Comparison of ENCODE assay signal across 4 fruit fly cellular contexts in the genomic region with DNA sequence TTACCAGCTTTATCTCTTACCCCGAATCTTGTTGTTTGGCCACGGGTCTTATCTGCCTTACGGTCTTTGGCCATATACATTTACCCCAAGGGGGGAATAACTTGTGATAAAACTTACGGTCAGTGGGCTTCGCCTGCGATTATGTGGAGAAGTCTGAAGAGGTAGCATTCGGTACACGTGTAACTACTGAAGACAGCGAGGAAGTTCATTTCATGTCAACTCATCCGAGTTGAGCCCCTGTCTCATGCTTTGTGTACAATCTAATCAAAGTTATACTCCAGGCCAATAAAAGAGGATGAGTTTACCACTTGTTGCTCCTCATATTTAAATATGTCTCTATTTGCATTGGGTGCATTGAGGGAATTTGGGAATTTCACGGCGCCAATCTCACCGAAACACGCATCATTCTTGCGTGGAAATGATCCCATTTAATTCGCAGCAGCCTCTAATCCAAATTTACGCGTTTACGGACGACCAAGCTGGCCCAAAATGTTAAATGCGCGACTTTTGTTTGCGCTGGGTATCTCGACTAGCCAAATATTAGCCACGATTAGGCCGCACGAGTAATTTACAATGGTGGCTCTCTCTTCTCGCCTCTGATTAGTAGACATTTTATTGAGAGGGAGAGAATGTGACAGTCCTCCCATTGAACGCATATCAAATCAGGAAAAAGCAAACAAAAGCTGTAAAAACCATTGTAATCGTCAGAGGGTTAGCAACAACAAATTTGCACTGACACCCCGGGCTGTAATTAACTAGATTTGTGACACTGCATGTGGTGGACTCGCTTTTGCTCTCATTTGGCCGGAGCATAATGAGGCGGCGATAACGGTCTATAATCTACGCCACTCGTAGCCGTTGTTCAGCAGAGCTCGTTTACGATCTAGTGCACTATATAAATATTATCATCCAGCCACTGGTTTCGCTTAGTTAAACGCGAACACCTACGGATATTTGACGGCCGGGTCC.
TF ChIP-seq lines count a peak whose summit lies in the region.

Gene CG33281 (plus strand): TSS at position 919 of the 969 bp plus-strand sequence.

- TF ChIP-seq CTCF in whole organism, embryonic (GFP tag; optimal IDR thresholded peaks at IDR 0.05; lab: Kevin White, UChicago): no peak

TF ChIP-seq in whole organism, adult, 20 proteins besides CTCF, POLR2A, EP300 and RAD21:
- TF ChIP-seq CG1620 (GFP tag; optimal IDR thresholded peaks at IDR 0.05; lab: Kevin White, UChicago) (no peak), CG11617 (GFP tag; optimal IDR thresholded peaks at IDR 0.05; lab: Kevin White, UChicago) (peak; percentile 21), CG5204 (GFP tag; optimal IDR thresholded peaks at IDR 0.05; lab: Kevin White, UChicago) (no peak), CG33017 (tag; optimal IDR thresholded peaks at IDR 0.05; lab: Kevin White, UChicago) (no peak), cic (GFP tag; optimal IDR thresholded peaks at IDR 0.05; lab: Kevin White, UChicago) (peak; percentile 54), CG12768 (GFP tag; optimal IDR thresholded peaks at IDR 0.05; lab: Kevin White, UChicago) (peak; percentile 43), Crg-1 (GFP tag; optimal IDR thresholded peaks at IDR 0.05; lab: Kevin White, UChicago) (no peak), toe (GFP tag; optimal IDR thresholded peaks at IDR 0.05; lab: Kevin White, UChicago) (no peak), pad (GFP tag; optimal IDR thresholded peaks at IDR 0.05; lab: Kevin White, UChicago) (peak; percentile 33), tj (GFP tag; optimal IDR thresholded peaks at IDR 0.05; lab: Kevin White, UChicago) (no peak), Hr96 (GFP tag; optimal IDR thresholded peaks at IDR 0.05; lab: Kevin White, UChicago) (no peak)

TF ChIP-seq in whole organism, embryonic, 481 proteins besides CTCF, POLR2A, EP300 and RAD21 (continues in another document):
- TF ChIP-seq Asciz (GFP tag; optimal IDR thresholded peaks at IDR 0.05; lab: Kevin White, UChicago): peak; percentile 56
- no peak for TF ChIP-seq CG17361 (GFP tag; IDR thresholded peaks at IDR 0.05; lab: Robert Waterston, UW)
- peak; percentile 63 for TF ChIP-seq lab (GFP tag; optimal IDR thresholded peaks at IDR 0.05; lab: Kevin White, UChicago)
- TF ChIP-seq Aef1 (GFP tag; IDR thresholded peaks at IDR 0.05; lab: Robert Waterston, UW): no peak
- no peak for TF ChIP-seq CG10565 (GFP tag; optimal IDR thresholded peaks at IDR 0.05; lab: Kevin White, UChicago)
- 0 out of 2 replicates have a peak, but pooled peaks have one; percentile 37 for TF ChIP-seq ara (GFP tag; IDR thresholded peaks at IDR 0.05; lab: Robert Waterston, UW)
- TF ChIP-seq HLHmδ (GFP tag; optimal IDR thresholded peaks at IDR 0.05; lab: Kevin White, UChicago): no peak
- TF ChIP-seq HHEX (GFP tag; optimal IDR thresholded peaks at IDR 0.05; lab: Kevin White, UChicago): peak; percentile 75
- no peak for TF ChIP-seq sc (optimal IDR thresholded peaks at IDR 0.05; lab: Kevin White, UChicago)
- no peak for TF ChIP-seq sc (GFP tag; optimal IDR thresholded peaks at IDR 0.05; lab: Kevin White, UChicago)
- no peak for TF ChIP-seq Pdp1 (GFP tag; optimal IDR thresholded peaks at IDR 0.05; lab: Kevin White, UChicago)
- no peak for TF ChIP-seq prd (optimal IDR thresholded peaks at IDR 0.05; lab: Kevin White, UChicago)
- no peak for TF ChIP-seq prd (GFP tag; IDR thresholded peaks at IDR 0.05; lab: Robert Waterston, UW)
- TF ChIP-seq CG31365 (tag; optimal IDR thresholded peaks at IDR 0.05; lab: Kevin White, UChicago): peak; percentile 56
- no peak for TF ChIP-seq Med (GFP tag; lab: Kevin White, UChicago)
- no peak for TF ChIP-seq CG11696 (GFP tag; IDR thresholded peaks at IDR 0.05; lab: Robert Waterston, UW)
- no peak for TF ChIP-seq CkIIα-i1 (GFP tag; IDR thresholded peaks at IDR 0.05; lab: Robert Waterston, UW)
- TF ChIP-seq sna (GFP tag; IDR thresholded peaks at IDR 0.05; lab: Robert Waterston, UW; ENCODE audit: partially characterized antibody): no peak
- TF ChIP-seq CG13775 (GFP tag; optimal IDR thresholded peaks at IDR 0.05; lab: Kevin White, UChicago): no peak
- TF ChIP-seq CG4404 (GFP tag; IDR thresholded peaks at IDR 0.05; lab: Robert Waterston, UW): no peak
- TF ChIP-seq CG34376 (GFP tag; optimal IDR thresholded peaks at IDR 0.05; lab: Kevin White, UChicago): peak; percentile 43
- peak; percentile 71 for TF ChIP-seq Fer2 (tag; optimal IDR thresholded peaks at IDR 0.05; lab: Kevin White, UChicago)
- no peak for TF ChIP-seq Gug (GFP tag; IDR thresholded peaks at IDR 0.05; lab: Robert Waterston, UW)
- TF ChIP-seq sug (tag; optimal IDR thresholded peaks at IDR 0.05; lab: Kevin White, UChicago): peak; percentile 73

TF ChIP-seq in whole organism, prepupa, 60 proteins besides CTCF, POLR2A, EP300 and RAD21:
- TF ChIP-seq fkh (GFP tag; optimal IDR thresholded peaks at IDR 0.05; lab: Kevin White, UChicago) (peak; percentile 53), lz (GFP tag; optimal IDR thresholded peaks at IDR 0.05; lab: Kevin White, UChicago) (no peak)

TF ChIP-seq in whole organism, pupa, 21 proteins besides CTCF, POLR2A, EP300 and RAD21:
- TF ChIP-seq CG4496 (GFP tag; IDR thresholded peaks at IDR 0.05; lab: Robert Waterston, UW): 0 out of 3 replicates have a peak, but pooled peaks have one; percentile 23
- TF ChIP-seq CG34367 (tag; optimal IDR thresholded peaks at IDR 0.05; lab: Kevin White, UChicago): no peak
TF ChIP-seq in whole organism, pupa: peak in this region for 1.
